Worm (Caenorhabditis elegans): ENCODE data around the gene C25F9.5.

DNA sequence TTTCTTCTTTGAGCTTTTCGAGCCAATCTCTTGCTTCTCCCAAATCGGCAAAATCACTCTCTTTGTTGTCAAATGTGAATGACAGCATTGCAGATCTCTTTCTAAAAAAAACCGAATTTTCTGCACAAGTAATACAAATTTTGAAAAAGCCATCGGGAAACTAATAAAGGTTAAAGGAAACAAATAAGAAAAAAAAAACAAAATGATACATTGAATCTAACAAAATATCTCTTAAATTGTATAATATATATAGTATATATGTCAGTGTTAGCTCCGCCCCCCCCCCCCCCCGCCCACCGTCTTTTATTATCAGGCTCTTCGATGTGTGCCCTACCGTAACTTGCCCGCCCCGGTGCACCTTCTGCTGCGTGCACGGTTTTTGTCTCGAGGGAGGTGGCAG lies 22.3 kb upstream of the C25F9.5 start, which contains the start of gene C25F9.11:
- TF ChIP-seq K12H6.12 (tag; optimal IDR thresholded peaks at IDR 0.05) = no peak
- TF ChIP-seq F49E8.2 (tag; optimal IDR thresholded peaks at IDR 0.05; ENCODE audit: insufficient read depth) = no peak
- TF ChIP-seq hlh-12 (tag; optimal IDR thresholded peaks at IDR 0.05) = no peak
- no peak for TF ChIP-seq lin-35 (GFP tag; optimal IDR thresholded peaks at IDR 0.05)
- no peak for TF ChIP-seq D2030.7 (GFP tag; IDR thresholded peaks at IDR 0.05)
- TF ChIP-seq sdz-38 (tag; optimal IDR thresholded peaks at IDR 0.05) = no peak
- TF ChIP-seq snpc-1.1 (tag; optimal IDR thresholded peaks at IDR 0.05; ENCODE audit: insufficient read depth) = no peak
- no peak for TF ChIP-seq nfya-1 (tag; optimal IDR thresholded peaks at IDR 0.05; ENCODE audit: borderline replicate concordance, insufficient read depth)
- TF ChIP-seq lag-1 (GFP tag; IDR thresholded peaks at IDR 0.05) = no peak
- TF ChIP-seq efl-1 (GFP tag; optimal IDR thresholded peaks at IDR 0.05) = no peak
- TF ChIP-seq F57A8.1 (GFP tag; optimal IDR thresholded peaks at IDR 0.05) = no peak
- TF ChIP-seq zfh-2 (GFP tag; conservative IDR thresholded peaks at IDR 0.05) = no peak
